Worm (Caenorhabditis elegans): Measurements from ENCODE around the gene T28A8.8.

- TF ChIP-seq fos-1 (tag; optimal IDR thresholded peaks at IDR 0.05) (no peak), skn-1 (tag; optimal IDR thresholded peaks at IDR 0.05) (no peak), lir-3 (tag; optimal IDR thresholded peaks at IDR 0.05) (no peak), lin-15B (tag; optimal IDR thresholded peaks at IDR 0.05) (no peak), nhr-10 (tag; optimal IDR thresholded peaks at IDR 0.05) (no peak), mdl-1 (tag; optimal IDR thresholded peaks at IDR 0.05) (no peak), nhr-76 (tag; optimal IDR thresholded peaks at IDR 0.05) (no peak), ama-1 (optimal IDR thresholded peaks at IDR 0.05) (no peak), unc-130 (GFP tag; optimal IDR thresholded peaks at IDR 0.05) (no peak), ceh-62 (tag; optimal IDR thresholded peaks at IDR 0.05) (no peak), tra-1 (GFP tag; IDR thresholded peaks at IDR 0.05) (no peak), snpc-4 (tag; optimal IDR thresholded peaks at IDR 0.05) (no peak)
Observed at ce11 chrIII:13455816-13456215, 46.8 kb upstream of the T28A8.8 start.
